Worm (Caenorhabditis elegans) whole organism, L2 larva: ENCODE results near the gene C27F2.4.
A peak's percentile ranks its signal among the peaks of the same experiment; 100 is the strongest.

Experiments used
- C34F6.9 ChIP-seq: fragments of 150-350 bp; optimal IDR thresholded peaks from 2 replicates; lab custom pipeline; 2014; ENCODE audit warnings: missing biosample characterization, missing genetic modification characterization
- F13H6.1 ChIP-seq: sonication (generic microtip); optimal IDR thresholded peaks from 2 replicates; lab custom pipeline; 2016; ENCODE audit warnings: missing genetic modification characterization, missing compliant biosample characterization
- R02D3.7 ChIP-seq: fragments of 150-350 bp; optimal IDR thresholded peaks from 2 replicates; lab custom pipeline; 2014; ENCODE audit warnings: missing biosample characterization, missing genetic modification characterization
- Y55F3AM.14 ChIP-seq: fragments of 200-800 bp; sonication (Bioruptor generic); optimal IDR thresholded peaks from 2 replicates; lab custom pipeline; 2018; ENCODE audit warnings: mild to moderate bottlenecking, missing genetic modification characterization, missing compliant biosample characterization
- ZK546.5 ChIP-seq: sonication (generic microtip); optimal IDR thresholded peaks from 2 replicates; lab custom pipeline; 2017; ENCODE audit warnings: missing biosample characterization, missing genetic modification characterization
- alr-1 ChIP-seq: fragments of 150-350 bp; optimal IDR thresholded peaks from 2 replicates; lab custom pipeline; 2014; ENCODE audit warnings: missing biosample characterization, missing genetic modification characterization
- aly-2 ChIP-seq: fragments of 150-350 bp; optimal IDR thresholded peaks from 2 replicates; lab custom pipeline; 2014; ENCODE audit warnings: missing biosample characterization, missing genetic modification characterization
- ama-1 ChIP-seq: fragments of 150-350 bp; optimal IDR thresholded peaks from 2 replicates; lab custom pipeline; 2018; ENCODE audit warnings: inconsistent platforms
- blmp-1 ChIP-seq: sonication (generic microtip); optimal IDR thresholded peaks from 2 replicates; lab custom pipeline; 2017; ENCODE audit warnings: missing genetic modification characterization, mild to moderate bottlenecking, missing compliant biosample characterization, antibody characterized with exemption, moderate library complexity; ENCODE audit not compliant: insufficient read depth
- ceh-16 ChIP-seq: fragments of 150-350 bp; optimal IDR thresholded peaks from 2 replicates; lab custom pipeline; 2014; ENCODE audit warnings: missing biosample characterization, missing genetic modification characterization
- ceh-82 ChIP-seq: fragments of 150-350 bp; optimal IDR thresholded peaks from 2 replicates; lab custom pipeline; 2014; ENCODE audit warnings: missing biosample characterization, missing genetic modification characterization
- crh-2 ChIP-seq: sonication (generic microtip); optimal IDR thresholded peaks from 2 replicates; lab custom pipeline; 2017; ENCODE audit warnings: missing biosample characterization, missing genetic modification characterization
- dmd-4 ChIP-seq: sonication (generic microtip); optimal IDR thresholded peaks from 2 replicates; lab custom pipeline; 2017; ENCODE audit warnings: missing biosample characterization, missing genetic modification characterization
- egl-27 ChIP-seq: sonication (generic microtip); optimal IDR thresholded peaks from 3 replicates; lab custom pipeline; 2017; ENCODE audit warnings: missing biosample characterization, missing genetic modification reagents, missing genetic modification characterization
- elt-1 ChIP-seq: fragments of 150-350 bp; optimal IDR thresholded peaks from 2 replicates; lab custom pipeline; 2014; ENCODE audit warnings: missing biosample characterization, missing genetic modification characterization
- elt-3 ChIP-seq: sonication (generic microtip); optimal IDR thresholded peaks from 2 replicates; lab custom pipeline; 2017; ENCODE audit warnings: missing biosample characterization, missing genetic modification characterization
- fos-1 ChIP-seq: fragments of 150-350 bp; optimal IDR thresholded peaks from 2 replicates; lab custom pipeline; 2014; ENCODE audit warnings: missing biosample characterization, missing genetic modification characterization
- gmeb-1 ChIP-seq: fragments of 150-350 bp; optimal IDR thresholded peaks from 2 replicates; lab custom pipeline; 2014; ENCODE audit warnings: missing biosample characterization, missing genetic modification characterization
- lin-11 ChIP-seq: fragments of 150-350 bp; sonication (generic microtip); optimal IDR thresholded peaks from 2 replicates; lab custom pipeline; 2014; ENCODE audit warnings: missing biosample characterization, missing genetic modification characterization, inconsistent platforms, mixed read lengths
- lin-13 ChIP-seq: fragments of 150-350 bp; optimal IDR thresholded peaks from 2 replicates; lab custom pipeline; 2014; ENCODE audit warnings: missing biosample characterization, missing genetic modification reagents, missing genetic modification characterization
- lin-39 ChIP-seq: fragments of 150-350 bp; optimal IDR thresholded peaks from 2 replicates; lab custom pipeline; 2014; ENCODE audit warnings: missing biosample characterization, missing genetic modification reagents, missing genetic modification characterization
- lsy-2 ChIP-seq, 2 experiments: fragments of 150-350 bp in 1 of 2; sonication (generic microtip) in 1 of 2; optimal IDR thresholded peaks; 2 replicates each; lab custom pipeline; 2014 to 2017; ENCODE audit warnings: missing biosample characterization in 2 of 2, missing genetic modification characterization in 2 of 2
- mab-5 ChIP-seq: fragments of 150-350 bp; optimal IDR thresholded peaks from 2 replicates; lab custom pipeline; 2014; ENCODE audit warnings: missing biosample characterization, missing genetic modification characterization
- mbf-1 ChIP-seq: sonication (generic microtip); optimal IDR thresholded peaks from 2 replicates; lab custom pipeline; 2017; ENCODE audit warnings: missing biosample characterization, missing genetic modification characterization
- mdl-1 ChIP-seq, 2 experiments: fragments of 150-350 bp in 1 of 2; sonication (generic microtip) in 1 of 2; optimal IDR thresholded peaks; 2 replicates each; lab custom pipeline; 2017; ENCODE audit warnings: missing biosample characterization in 2 of 2, missing genetic modification characterization in 2 of 2
- nhr-10 ChIP-seq: sonication (generic microtip); optimal IDR thresholded peaks from 2 replicates; lab custom pipeline; 2017; ENCODE audit warnings: missing biosample characterization, missing genetic modification characterization
- nhr-11 ChIP-seq: fragments of 150-350 bp; optimal IDR thresholded peaks from 2 replicates; lab custom pipeline; 2014; ENCODE audit warnings: missing biosample characterization, missing genetic modification characterization
- nhr-12 ChIP-seq: fragments of 150-350 bp; optimal IDR thresholded peaks from 2 replicates; lab custom pipeline; 2014; ENCODE audit warnings: missing biosample characterization, missing genetic modification characterization
- nhr-129 ChIP-seq: fragments of 150-350 bp; optimal IDR thresholded peaks from 2 replicates; lab custom pipeline; 2014; ENCODE audit warnings: missing biosample characterization, missing genetic modification characterization
- nhr-21 ChIP-seq: fragments of 150-350 bp; optimal IDR thresholded peaks from 2 replicates; lab custom pipeline; 2014; ENCODE audit warnings: missing biosample characterization, missing genetic modification characterization
- nhr-23 ChIP-seq: fragments of 150-350 bp; optimal IDR thresholded peaks from 2 replicates; lab custom pipeline; 2014; ENCODE audit warnings: missing biosample characterization, missing genetic modification reagents, missing genetic modification characterization
- nhr-237 ChIP-seq: fragments of 150-350 bp; optimal IDR thresholded peaks from 2 replicates; lab custom pipeline; 2014; ENCODE audit warnings: missing biosample characterization, missing genetic modification characterization
- nhr-25 ChIP-seq: fragments of 150-350 bp; sonication (generic microtip); optimal IDR thresholded peaks from 3 replicates; lab custom pipeline; 2014; ENCODE audit warnings: missing biosample characterization, missing genetic modification characterization
- nhr-6 ChIP-seq: fragments of 150-350 bp; optimal IDR thresholded peaks from 2 replicates; lab custom pipeline; 2014; ENCODE audit warnings: missing biosample characterization, missing genetic modification characterization
- nhr-77 ChIP-seq: fragments of 150-350 bp; optimal IDR thresholded peaks from 2 replicates; lab custom pipeline; 2014; ENCODE audit warnings: missing biosample characterization, missing genetic modification characterization
- peb-1 ChIP-seq: fragments of 150-350 bp; optimal IDR thresholded peaks from 2 replicates; lab custom pipeline; 2014; ENCODE audit warnings: missing biosample characterization, missing genetic modification characterization
- sem-4 ChIP-seq: fragments of 150-350 bp; optimal IDR thresholded peaks from 2 replicates; lab custom pipeline; 2014; ENCODE audit warnings: missing biosample characterization, missing genetic modification reagents, missing genetic modification characterization
- skn-1 ChIP-seq: sonication (generic microtip); optimal IDR thresholded peaks from 2 replicates; lab custom pipeline; 2017; ENCODE audit warnings: missing biosample characterization, missing genetic modification characterization
- sma-3 ChIP-seq: sonication (generic microtip); optimal IDR thresholded peaks from 2 replicates; lab custom pipeline; 2016; ENCODE audit warnings: missing genetic modification reagents, missing genetic modification characterization, missing compliant biosample characterization
- sma-9 ChIP-seq, 2 experiments: fragments of 150-350 bp in 1 of 2; sonication (generic microtip) in 1 of 2; optimal IDR thresholded peaks; 2 replicates each; lab custom pipeline; 2014 to 2016; ENCODE audit warnings: missing genetic modification characterization in 2 of 2, mild to moderate bottlenecking in 1 of 2, missing biosample characterization in 1 of 2, missing compliant biosample characterization in 1 of 2, missing genetic modification reagents in 1 of 2, moderate library complexity in 1 of 2
- snpc-4 ChIP-seq: fragments of 150-350 bp; optimal IDR thresholded peaks from 2 replicates; lab custom pipeline; 2014; ENCODE audit warnings: missing biosample characterization, missing genetic modification characterization
- unc-39 ChIP-seq: fragments of 150-350 bp; optimal IDR thresholded peaks from 2 replicates; lab custom pipeline; 2014; ENCODE audit warnings: missing biosample characterization, missing genetic modification characterization
- unc-55 ChIP-seq: fragments of 150-350 bp; sonication (generic microtip); optimal IDR thresholded peaks from 3 replicates; lab custom pipeline; 2014; ENCODE audit warnings: missing biosample characterization, missing genetic modification reagents, missing genetic modification characterization
- unc-62 ChIP-seq: fragments of 150-350 bp; optimal IDR thresholded peaks from 2 replicates; lab custom pipeline; 2014; ENCODE audit warnings: missing biosample characterization, missing genetic modification reagents, missing genetic modification characterization
- zag-1 ChIP-seq: fragments of 150-350 bp; optimal IDR thresholded peaks from 2 replicates; lab custom pipeline; 2014; ENCODE audit warnings: missing biosample characterization, missing genetic modification characterization
- ztf-1 ChIP-seq: fragments of 200-800 bp; sonication (Bioruptor generic); conservative IDR thresholded peaks from 2 replicates; pipeline ENCODE4 v1.3.6; 2022; ENCODE audit warnings: missing genetic modification characterization, missing compliant biosample characterization
- ztf-11 ChIP-seq: sonication (generic microtip); optimal IDR thresholded peaks from 2 replicates; lab custom pipeline; 2017; ENCODE audit warnings: missing biosample characterization, missing genetic modification characterization
- ztf-4 ChIP-seq: fragments of 150-350 bp; optimal IDR thresholded peaks from 2 replicates; lab custom pipeline; 2014; ENCODE audit warnings: missing biosample characterization, missing genetic modification characterization

Gene C27F2.4

DNA sequence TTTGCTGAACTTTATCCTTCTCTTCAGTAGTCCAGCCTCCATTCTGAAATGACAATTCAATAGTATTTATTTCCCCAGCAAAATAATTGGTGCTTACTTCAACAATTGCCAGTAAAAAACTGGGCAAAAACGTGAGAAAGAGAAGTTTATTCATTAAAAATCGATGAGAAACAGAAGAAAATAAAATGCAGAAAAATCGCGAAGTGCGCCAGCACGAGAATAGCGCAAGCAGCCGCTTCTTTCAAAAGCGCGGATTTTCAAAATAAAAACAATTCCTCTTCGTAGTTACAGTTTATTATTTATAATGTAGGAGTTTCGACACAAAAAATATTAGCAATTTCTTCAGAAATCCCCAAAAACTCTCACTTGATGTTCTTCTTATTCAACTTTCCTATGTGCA, 2.8 kb upstream of the C27F2.4 start, which contains the start of gene C27F2.9:
TSS of gene C27F2.9 (minus strand) at position 159 of the 400 bp plus-strand sequence.
- TF ChIP-seq blmp-1 (tag; lab: Kevin White, UChicago) (peak; percentile 63), unc-62 (GFP tag; lab: Kevin White, UChicago) (no peak), peb-1 (tag; lab: Kevin White, UChicago) (no peak), ZK546.5 (tag; lab: Kevin White, UChicago) (peak; percentile 2), dmd-4 (peak; percentile 27), nhr-77 (peak; percentile 76), ztf-11 (tag; lab: Kevin White, UChicago) (no peak), F13H6.1 (tag; lab: Kevin White, UChicago) (peak; percentile 85), unc-39 (tag; lab: Kevin White, UChicago) (no peak), ztf-4 (tag; lab: Kevin White, UChicago) (peak; percentile 55), sma-9 (GFP tag; optimal IDR thresholded peaks at IDR 0.05; lab: Kevin White, UChicago) (peak; percentile 92), sma-9 (tag; optimal IDR thresholded peaks at IDR 0.05; lab: Kevin White, UChicago) (no peak), lsy-2 (tag; optimal IDR thresholded peaks at IDR 0.05; lab: Kevin White, UChicago) (peak; percentile 89 to 94), mbf-1 (tag; lab: Kevin White, UChicago) (peak; percentile 26), nhr-10 (peak; percentile 55), Y55F3AM.14 (GFP tag; lab: Kevin White, UChicago) (peak; percentile 20), nhr-23 (tag; lab: Kevin White, UChicago) (no peak), nhr-129 (tag; lab: Kevin White, UChicago) (peak; percentile 78), mab-5 (tag; lab: Kevin White, UChicago) (peak; percentile 84), lin-39 (tag; lab: Kevin White, UChicago) (no peak), aly-2 (tag; lab: Kevin White, UChicago) (no peak), R02D3.7 (tag; lab: Kevin White, UChicago) (peak; percentile 37), lin-11 (tag; lab: Kevin White, UChicago) (peak; percentile 62), nhr-25 (tag; lab: Kevin White, UChicago) (no peak), nhr-11 (tag; lab: Kevin White, UChicago) (no peak), zag-1 (tag; lab: Kevin White, UChicago) (peak; percentile 40), nhr-237 (tag; lab: Kevin White, UChicago) (no peak), nhr-12 (tag; lab: Kevin White, UChicago) (no peak), unc-55 (GFP tag; lab: Kevin White, UChicago) (peak; percentile 95), sma-3 (GFP tag; lab: Kevin White, UChicago) (peak; percentile 90), ceh-16 (tag; lab: Kevin White, UChicago) (peak; percentile 11), egl-27 (tag; lab: Kevin White, UChicago) (no peak), ceh-82 (tag; lab: Kevin White, UChicago) (peak; percentile 36), nhr-21 (tag; lab: Kevin White, UChicago) (peak; percentile 75), elt-1 (tag; lab: Kevin White, UChicago) (no peak), fos-1 (tag; lab: Kevin White, UChicago) (peak; percentile 73), gmeb-1 (tag; lab: Kevin White, UChicago) (peak; percentile 100), crh-2 (tag; lab: Kevin White, UChicago) (peak; percentile 93), lin-13 (GFP tag; lab: Kevin White, UChicago) (peak; percentile 89), ztf-1 (GFP tag; lab: Robert Waterston, UW) (no peak), snpc-4 (peak; percentile 71), mdl-1 (tag; optimal IDR thresholded peaks at IDR 0.05; lab: Kevin White, UChicago) (peak in 1 of 2 experiments; percentile 34), skn-1 (no peak), elt-3 (tag; lab: Kevin White, UChicago) (no peak), ama-1 (lab: Kevin White, UChicago) (peak; percentile 73), sem-4 (tag; lab: Kevin White, UChicago) (peak; percentile 80), alr-1 (tag; lab: Kevin White, UChicago) (no peak), C34F6.9 (tag; lab: Kevin White, UChicago) (peak; percentile 97), nhr-6 (tag; lab: Kevin White, UChicago) (peak; percentile 72)
- TF ChIP-seq, all 48 proteins: peak for 31
